Fruit fly (Drosophila melanogaster): ENCODE data around the gene gdrd.

DNA sequence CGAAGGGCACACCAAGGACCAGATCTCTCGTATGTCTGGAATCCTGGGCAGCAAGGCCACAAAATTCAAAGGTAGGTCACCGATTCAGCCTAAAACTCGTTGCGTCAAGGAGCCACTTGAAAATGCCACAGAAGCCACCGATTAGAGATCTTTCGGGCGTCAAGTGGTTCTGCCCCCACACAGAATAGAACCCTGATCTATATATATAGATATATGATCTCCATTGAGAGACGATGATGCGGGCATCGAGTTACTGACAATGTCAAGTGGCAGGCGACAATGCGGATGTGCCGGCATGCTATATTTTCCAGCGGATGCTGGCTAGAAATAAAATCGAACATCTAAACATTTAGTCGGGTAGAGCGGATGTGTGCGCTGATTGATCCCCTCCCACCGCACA is 26.8 kb upstream of the gdrd start:
- TF ChIP-seq CG42726 (GFP tag; IDR thresholded peaks at IDR 0.05; ENCODE audit: partially characterized antibody) (no peak), CG10267 (tag; optimal IDR thresholded peaks at IDR 0.05) (no peak), HLH3B (GFP tag; IDR thresholded peaks at IDR 0.05) (no peak), CrebB (tag; optimal IDR thresholded peaks at IDR 0.05) (no peak), mam (GFP tag; optimal IDR thresholded peaks at IDR 0.05) (no peak), Opbp (GFP tag; IDR thresholded peaks at IDR 0.05; ENCODE audit: partially characterized antibody) (no peak)
